Fruit fly (Drosophila melanogaster): ENCODE data around the gene CG17264.

dm6 chr2L:3037153-3037579 lies 18.9 kb downstream of the CG17264 start, which contains the start of the genes CG17260 and SerRS:
- TF ChIP-seq CG8478 (optimal IDR thresholded peaks at IDR 0.05): no peak
- no peak for TF ChIP-seq CTCF (optimal IDR thresholded peaks at IDR 0.05)
